Worm (Caenorhabditis elegans) whole organism, L3 larva: ENCODE measurements around the gene nlp-71.
A peak's percentile ranks its signal among the peaks of the same experiment; 100 is the strongest.

Experiments
- R02D3.7 ChIP-seq: fragments of 150-350 bp; optimal IDR thresholded peaks from 2 replicates; lab custom pipeline; 2014; ENCODE audit warnings: missing biosample characterization, missing genetic modification characterization
- ZK546.5 ChIP-seq: sonication (generic microtip); optimal IDR thresholded peaks from 2 replicates; lab custom pipeline; 2017; ENCODE audit warnings: missing biosample characterization, missing genetic modification characterization
- ama-1 ChIP-seq: fragments of 150-350 bp; optimal IDR thresholded peaks from 2 replicates; lab custom pipeline; 2018
- ceh-28 ChIP-seq: fragments of 150-350 bp; optimal IDR thresholded peaks from 2 replicates; lab custom pipeline; 2014; ENCODE audit warnings: missing biosample characterization, missing genetic modification reagents, missing genetic modification characterization
- ceh-82 ChIP-seq: fragments of 150-350 bp; optimal IDR thresholded peaks from 2 replicates; lab custom pipeline; 2014; ENCODE audit warnings: missing biosample characterization, missing genetic modification characterization
- ceh-9 ChIP-seq: sonication (generic microtip); optimal IDR thresholded peaks from 2 replicates; lab custom pipeline; 2018; ENCODE audit warnings: missing biosample characterization, missing genetic modification characterization
- daf-12 ChIP-seq: fragments of 150-350 bp; optimal IDR thresholded peaks from 2 replicates; lab custom pipeline; 2014; ENCODE audit warnings: missing biosample characterization, missing genetic modification reagents, missing genetic modification characterization
- egl-5 ChIP-seq: fragments of 150-350 bp; optimal IDR thresholded peaks from 2 replicates; lab custom pipeline; 2017; ENCODE audit warnings: missing biosample characterization, missing genetic modification reagents, missing genetic modification characterization, inconsistent platforms
- elt-2 ChIP-seq: sonication (generic microtip); optimal IDR thresholded peaks from 2 replicates; lab custom pipeline; 2016; ENCODE audit warnings: missing genetic modification reagents, mild to moderate bottlenecking, missing genetic modification characterization, missing compliant biosample characterization
- elt-3 ChIP-seq, 3 experiments: fragments of 150-350 bp in 1 of 3; sonication (generic microtip) in 2 of 3; optimal IDR thresholded peaks; 2 replicates in 2 of 3; 4 replicates in 1 of 3; lab custom pipeline; 2014 to 2017; ENCODE audit warnings: missing biosample characterization in 3 of 3, missing genetic modification characterization in 3 of 3
- eor-1 ChIP-seq, 2 experiments: fragments of 150-350 bp; optimal IDR thresholded peaks; 2 replicates each; lab custom pipeline; 2014 to 2018; ENCODE audit warnings: missing biosample characterization in 2 of 2, missing genetic modification characterization in 2 of 2
- fkh-10 ChIP-seq: sonication (generic microtip); optimal IDR thresholded peaks from 2 replicates; lab custom pipeline; 2017; ENCODE audit warnings: missing biosample characterization, missing genetic modification reagents, missing genetic modification characterization
- fkh-2 ChIP-seq: fragments of 150-350 bp; optimal IDR thresholded peaks from 2 replicates; lab custom pipeline; 2014; ENCODE audit warnings: missing biosample characterization, missing genetic modification reagents, missing genetic modification characterization
- fos-1 ChIP-seq: fragments of 150-350 bp; optimal IDR thresholded peaks from 2 replicates; lab custom pipeline; 2014; ENCODE audit warnings: missing biosample characterization, missing genetic modification characterization
- hmg-11 ChIP-seq: sonication (generic microtip); optimal IDR thresholded peaks from 2 replicates; lab custom pipeline; 2016; ENCODE audit warnings: missing genetic modification characterization, missing compliant biosample characterization
- jun-1 ChIP-seq: fragments of 150-350 bp; optimal IDR thresholded peaks from 2 replicates; lab custom pipeline; 2014; ENCODE audit warnings: missing biosample characterization, missing genetic modification reagents, missing genetic modification characterization
- lin-15B ChIP-seq: fragments of 150-350 bp; optimal IDR thresholded peaks from 2 replicates; lab custom pipeline; 2014; ENCODE audit warnings: missing biosample characterization, missing genetic modification characterization
- lsy-12 ChIP-seq: sonication (generic microtip); optimal IDR thresholded peaks from 2 replicates; lab custom pipeline; 2016; ENCODE audit warnings: mild to moderate bottlenecking, missing genetic modification characterization, missing compliant biosample characterization
- mdl-1 ChIP-seq: fragments of 150-350 bp; optimal IDR thresholded peaks from 2 replicates; lab custom pipeline; 2014; ENCODE audit warnings: missing biosample characterization, missing genetic modification characterization
- mml-1 ChIP-seq: fragments of 150-350 bp; sonication (generic microtip); optimal IDR thresholded peaks from 3 replicates; lab custom pipeline; 2014; ENCODE audit warnings: missing biosample characterization, missing genetic modification characterization
- nfya-1 ChIP-seq: sonication (generic microtip); optimal IDR thresholded peaks from 2 replicates; lab custom pipeline; 2017; ENCODE audit warnings: missing genetic modification characterization, mild to moderate bottlenecking, missing compliant biosample characterization, antibody characterized with exemption, moderate library complexity; ENCODE audit not compliant: insufficient read depth
- nhr-12 ChIP-seq: fragments of 150-350 bp; optimal IDR thresholded peaks from 2 replicates; lab custom pipeline; 2014; ENCODE audit warnings: missing biosample characterization, missing genetic modification characterization
- nhr-23 ChIP-seq: fragments of 150-350 bp; optimal IDR thresholded peaks from 2 replicates; lab custom pipeline; 2014; ENCODE audit warnings: missing biosample characterization, missing genetic modification reagents, missing genetic modification characterization
- nhr-25 ChIP-seq: sonication (generic microtip); optimal IDR thresholded peaks from 2 replicates; lab custom pipeline; 2017; ENCODE audit warnings: missing biosample characterization, missing genetic modification characterization
- nhr-28 ChIP-seq: fragments of 150-350 bp; optimal IDR thresholded peaks from 2 replicates; lab custom pipeline; 2014; ENCODE audit warnings: missing biosample characterization, missing genetic modification characterization
- nhr-67 ChIP-seq: fragments of 150-350 bp; optimal IDR thresholded peaks from 2 replicates; lab custom pipeline; 2014; ENCODE audit warnings: missing biosample characterization, missing genetic modification characterization
- nhr-77 ChIP-seq: fragments of 150-350 bp; optimal IDR thresholded peaks from 2 replicates; lab custom pipeline; 2014; ENCODE audit warnings: missing biosample characterization, missing genetic modification characterization
- pha-4 ChIP-seq: fragments of 150-350 bp; optimal IDR thresholded peaks from 2 replicates; lab custom pipeline; 2014; ENCODE audit warnings: missing biosample characterization, missing genetic modification reagents, missing genetic modification characterization
- pqm-1 ChIP-seq: fragments of 150-350 bp; optimal IDR thresholded peaks from 2 replicates; lab custom pipeline; 2017; ENCODE audit warnings: missing biosample characterization, missing genetic modification characterization, inconsistent platforms
- sea-2 ChIP-seq: fragments of 150-350 bp; sonication (generic microtip); optimal IDR thresholded peaks from 4 replicates; lab custom pipeline; 2014; ENCODE audit warnings: missing biosample characterization, missing genetic modification reagents, missing genetic modification characterization
- skn-1 ChIP-seq: fragments of 150-350 bp; optimal IDR thresholded peaks from 2 replicates; lab custom pipeline; 2014; ENCODE audit warnings: missing biosample characterization, missing genetic modification characterization
- snpc-4 ChIP-seq: fragments of 150-350 bp; optimal IDR thresholded peaks from 2 replicates; lab custom pipeline; 2014; ENCODE audit warnings: missing biosample characterization, missing genetic modification characterization
- unc-39 ChIP-seq: sonication (generic microtip); optimal IDR thresholded peaks from 4 replicates; lab custom pipeline; 2017; ENCODE audit warnings: missing biosample characterization, missing genetic modification characterization
- zag-1 ChIP-seq: fragments of 150-350 bp; optimal IDR thresholded peaks from 2 replicates; lab custom pipeline; 2014; ENCODE audit warnings: missing biosample characterization, missing genetic modification characterization
- ztf-11 ChIP-seq: fragments of 150-350 bp; optimal IDR thresholded peaks from 2 replicates; lab custom pipeline; 2014; ENCODE audit warnings: missing biosample characterization, missing genetic modification characterization

The nlp-71 gene

ce11 chrIV:6441601-6442000 is 28.2 kb upstream of the nlp-71 start, which contains the start of gene Y73B6BL.31:
Gene Y73B6BL.31 (plus strand): TSS chrIV:6441901.
- TF ChIP-seq ama-1 (lab: Kevin White, UChicago) (no peak), mml-1 (tag; lab: Kevin White, UChicago) (no peak), nhr-12 (tag; lab: Kevin White, UChicago) (no peak), ceh-28 (tag; lab: Kevin White, UChicago) (no peak), elt-2 (no peak), zag-1 (tag; lab: Kevin White, UChicago) (no peak), mdl-1 (tag; lab: Kevin White, UChicago) (no peak), pqm-1 (tag; lab: Kevin White, UChicago) (no peak), fos-1 (tag; lab: Kevin White, UChicago) (no peak), nfya-1 (no peak), R02D3.7 (no peak), ztf-11 (tag; lab: Kevin White, UChicago) (no peak), egl-5 (tag; lab: Kevin White, UChicago) (no peak), nhr-77 (tag; lab: Kevin White, UChicago) (no peak), unc-39 (tag; lab: Kevin White, UChicago) (no peak), lsy-12 (no peak), jun-1 (tag; lab: Kevin White, UChicago) (no peak)
- TF ChIP-seq, all 47 proteins: peak for 0

- TF ChIP-seq pha-4 (peak; percentile 57), ceh-9 (no peak)
Measured at ce11 chrIV:6438051-6438450, 24.7 kb upstream of the nlp-71 start, which contains the start of gene dlc-5. Gene dlc-5 (plus strand): TSS chrIV:6438204.

- TF ChIP-seq lsy-12 (no peak), pha-4 (peak; percentile 36), nhr-25 (tag; lab: Kevin White, UChicago) (no peak), elt-2 (peak; percentile 79), pqm-1 (tag; lab: Kevin White, UChicago) (peak; percentile 85), daf-12 (tag; lab: Kevin White, UChicago) (no peak)
Measured at ce11 chrIV:6433424-6433823, 20.0 kb upstream of the nlp-71 start.

- TF ChIP-seq eor-1 (tag; optimal IDR thresholded peaks at IDR 0.05; lab: Kevin White, UChicago) (no peak), fos-1 (tag; lab: Kevin White, UChicago) (no peak), hmg-11 (tag; lab: Kevin White, UChicago) (no peak), snpc-4 (tag; lab: Kevin White, UChicago) (peak; percentile 21), jun-1 (tag; lab: Kevin White, UChicago) (no peak), nhr-28 (no peak), elt-3 (tag; optimal IDR thresholded peaks at IDR 0.05; lab: Kevin White, UChicago) (no peak), mml-1 (tag; lab: Kevin White, UChicago) (no peak), pqm-1 (tag; lab: Kevin White, UChicago) (peak; percentile 61), fkh-2 (tag; lab: Kevin White, UChicago) (no peak), ceh-82 (tag; lab: Kevin White, UChicago) (no peak), elt-2 (peak; percentile 73), nhr-67 (tag; lab: Kevin White, UChicago) (no peak), sea-2 (GFP tag; lab: Kevin White, UChicago) (no peak), nhr-23 (no peak), mdl-1 (tag; lab: Kevin White, UChicago) (no peak), skn-1 (tag; lab: Kevin White, UChicago) (no peak), ZK546.5 (tag; lab: Kevin White, UChicago) (no peak), ceh-9 (no peak), egl-5 (tag; lab: Kevin White, UChicago) (no peak), ceh-28 (tag; lab: Kevin White, UChicago) (no peak), lin-15B (no peak), pha-4 (no peak), daf-12 (tag; lab: Kevin White, UChicago) (no peak), fkh-10 (no peak), lsy-12 (no peak)
- TF ChIP-seq, all 47 proteins: peak for 3
Measured at ce11 chrIV:6432375-6432774, 19.0 kb upstream of the nlp-71 start.

ce11 chrIV:6431582-6431981 is 18.2 kb upstream of the nlp-71 start, which contains the start of gene acp-7:
Gene acp-7 (minus strand): TSS chrIV:6431682.
- TF ChIP-seq pha-4 (peak; percentile 73), elt-3 (tag; optimal IDR thresholded peaks at IDR 0.05; lab: Kevin White, UChicago) (no peak)
